Worm (Caenorhabditis elegans) whole organism, L4 larva: ENCODE data around the gene M70.5.

Experiments used
- dpl-1 ChIP-seq: fragments of 150-350 bp; optimal IDR thresholded peaks from 2 replicates; lab custom pipeline; 2014; ENCODE audit warnings: missing biosample characterization, missing genetic modification reagents, missing genetic modification characterization
- fkh-10 ChIP-seq: fragments of 150-350 bp; optimal IDR thresholded peaks from 2 replicates; lab custom pipeline; 2014; ENCODE audit warnings: missing biosample characterization, missing genetic modification reagents, missing genetic modification characterization
- nhr-28 ChIP-seq: fragments of 150-350 bp; optimal IDR thresholded peaks from 2 replicates; lab custom pipeline; 2014; ENCODE audit warnings: missing biosample characterization, missing genetic modification characterization
- pqm-1 ChIP-seq: sonication (generic microtip); optimal IDR thresholded peaks from 2 replicates; lab custom pipeline; 2017; ENCODE audit warnings: missing biosample characterization, missing genetic modification characterization

- no peak for TF ChIP-seq pqm-1 (tag; lab: Kevin White, UChicago)
- TF ChIP-seq fkh-10 (GFP tag; lab: Kevin White, UChicago) = peak; percentile 88
- TF ChIP-seq nhr-28 = peak; percentile 92
- TF ChIP-seq dpl-1 (GFP tag; lab: Kevin White, UChicago) = peak; percentile 75
Observed at ce11 chrIV:2219334-2219755, 56.1 kb downstream of the M70.5 start.
